Fruit fly (Drosophila melanogaster) whole organism, embryonic: ENCODE measurements around the gene drl.

ENCODE experiments used
- Adf1 ChIP-seq: fragments of 200-800 bp; sonication (Bioruptor generic); IDR thresholded peaks from 2 replicates; pipeline ENCODE4 v1.3.6; 2022; ENCODE audit warnings: missing biosample characterization, missing genetic modification characterization
- CG12299 ChIP-seq: fragments of 200-800 bp; sonication (Bioruptor generic); optimal IDR thresholded peaks from 2 replicates; lab custom pipeline; 2018; ENCODE audit warnings: missing biosample characterization, mild to moderate bottlenecking, missing genetic modification characterization
- CG13624 ChIP-seq: fragments of 200-800 bp; sonication (Bioruptor generic); optimal IDR thresholded peaks from 2 replicates; lab custom pipeline; 2016; ENCODE audit warnings: missing biosample characterization, missing genetic modification characterization
- CG13775 ChIP-seq: fragments of 200-800 bp; sonication (Bioruptor generic); optimal IDR thresholded peaks from 3 replicates; lab custom pipeline; 2017; ENCODE audit warnings: missing biosample characterization, mild to moderate bottlenecking, missing genetic modification characterization
- CG13894 ChIP-seq: fragments of 200-800 bp; sonication (Bioruptor generic); optimal IDR thresholded peaks from 3 replicates; lab custom pipeline; 2018; ENCODE audit warnings: missing biosample characterization, mild to moderate bottlenecking, missing genetic modification characterization, moderate library complexity
- CG14441 ChIP-seq: fragments of 200-800 bp; sonication (Bioruptor generic); IDR thresholded peaks from 2 replicates; pipeline ENCODE4 v1.3.6; 2022; ENCODE audit warnings: missing biosample characterization, missing genetic modification characterization
- CG15269 ChIP-seq: fragments of 200-800 bp; sonication (Bioruptor generic); optimal IDR thresholded peaks from 2 replicates; lab custom pipeline; 2018; ENCODE audit warnings: missing biosample characterization, mild to moderate bottlenecking, missing genetic modification characterization, moderate library complexity
- CG17328 ChIP-seq: fragments of 200-800 bp; sonication (Bioruptor generic); IDR thresholded peaks from 2 replicates; pipeline ENCODE4 v1.3.6; 2022; ENCODE audit warnings: missing biosample characterization, missing genetic modification characterization
- CG17568 ChIP-seq: fragments of 200-800 bp; sonication (Bioruptor generic); optimal IDR thresholded peaks from 2 replicates; lab custom pipeline; 2018; ENCODE audit warnings: missing biosample characterization, mild to moderate bottlenecking, missing genetic modification characterization, moderate library complexity
- CG17802 ChIP-seq: fragments of 200-800 bp; sonication (Bioruptor generic); optimal IDR thresholded peaks from 2 replicates; lab custom pipeline; 2018; ENCODE audit warnings: missing biosample characterization, mild to moderate bottlenecking, missing genetic modification characterization, moderate library complexity
- CG1832 ChIP-seq: fragments of 200-800 bp; sonication (Bioruptor generic); optimal IDR thresholded peaks from 2 replicates; lab custom pipeline; 2017; ENCODE audit warnings: missing biosample characterization, mild to moderate bottlenecking, missing genetic modification characterization, inconsistent platforms
- CG31365 ChIP-seq: fragments of 200-800 bp; sonication (Bioruptor generic); optimal IDR thresholded peaks from 2 replicates; lab custom pipeline; 2018; ENCODE audit warnings: missing biosample characterization, mild to moderate bottlenecking, missing genetic modification characterization
- CG33213 ChIP-seq: fragments of 200-800 bp; sonication (Bioruptor generic); optimal IDR thresholded peaks from 3 replicates; lab custom pipeline; 2016; ENCODE audit warnings: missing biosample characterization, missing genetic modification characterization
- CG34422 ChIP-seq: fragments of 200-800 bp; sonication (Bioruptor generic); IDR thresholded peaks from 3 replicates; pipeline ENCODE4 v1.3.6; 2022; ENCODE audit warnings: missing biosample characterization, missing genetic modification characterization
- CG6791 ChIP-seq: fragments of 200-800 bp; sonication (Bioruptor generic); IDR thresholded peaks from 3 replicates; pipeline ENCODE4 v1.3.6; 2022; ENCODE audit warnings: missing biosample characterization, missing genetic modification characterization; ENCODE audit not compliant: partially characterized antibody
- CG7556 ChIP-seq: fragments of 200-800 bp; sonication (Bioruptor generic); optimal IDR thresholded peaks from 2 replicates; lab custom pipeline; 2017; ENCODE audit warnings: missing biosample characterization, mild to moderate bottlenecking, missing genetic modification characterization
- CG8944 ChIP-seq: fragments of 200-800 bp; sonication (Bioruptor generic); optimal IDR thresholded peaks from 3 replicates; lab custom pipeline; 2016; ENCODE audit warnings: missing biosample characterization, missing genetic modification characterization
- CG9609 ChIP-seq: fragments of 200-800 bp; sonication (Bioruptor generic); optimal IDR thresholded peaks from 3 replicates; lab custom pipeline; 2016; ENCODE audit warnings: missing biosample characterization, missing genetic modification characterization
- CG9727 ChIP-seq: fragments of 200-800 bp; sonication (Bioruptor generic); optimal IDR thresholded peaks from 3 replicates; lab custom pipeline; 2017; ENCODE audit warnings: missing biosample characterization, mild to moderate bottlenecking, missing genetic modification characterization
- CG9932 ChIP-seq: fragments of 200-800 bp; sonication (Bioruptor generic); IDR thresholded peaks from 2 replicates; pipeline ENCODE4 v1.3.6; 2022; ENCODE audit warnings: missing biosample characterization, missing genetic modification characterization
- CkIIα-i1 ChIP-seq: fragments of 200-800 bp; sonication (Bioruptor generic); IDR thresholded peaks from 2 replicates; pipeline ENCODE4 v1.3.6; 2022; ENCODE audit warnings: missing biosample characterization, missing genetic modification characterization
- D19B ChIP-seq: fragments of 200-800 bp; sonication (Bioruptor generic); optimal IDR thresholded peaks from 2 replicates; lab custom pipeline; 2017; ENCODE audit warnings: missing biosample characterization, mild to moderate bottlenecking, missing genetic modification characterization
- Doc2 ChIP-seq: fragments of 200-800 bp; sonication (Bioruptor generic); IDR thresholded peaks from 2 replicates; pipeline ENCODE4 v1.3.6; 2022; ENCODE audit warnings: missing biosample characterization, missing genetic modification characterization
- Gug ChIP-seq: fragments of 200-800 bp; sonication (Bioruptor generic); IDR thresholded peaks from 4 replicates; pipeline ENCODE4 v1.3.6; 2022; ENCODE audit warnings: missing biosample characterization, missing genetic modification characterization
- Hr51 ChIP-seq, 2 experiments: fragments of 200-800 bp; sonication (Bioruptor generic); optimal IDR thresholded peaks; 2 replicates in 1 of 2; 3 replicates in 1 of 2; lab custom pipeline; 2016 to 2018; ENCODE audit warnings: missing biosample characterization in 2 of 2, missing genetic modification characterization in 2 of 2, mild to moderate bottlenecking in 1 of 2, moderate library complexity in 1 of 2
- Meics ChIP-seq: fragments of 200-800 bp; sonication (Bioruptor generic); optimal IDR thresholded peaks from 2 replicates; lab custom pipeline; 2017; ENCODE audit warnings: missing biosample characterization, mild to moderate bottlenecking, missing genetic modification characterization
- Ptx1 ChIP-seq: fragments of 200-800 bp; sonication (Bioruptor generic); IDR thresholded peaks from 2 replicates; pipeline ENCODE4 v1.3.6; 2022; ENCODE audit warnings: missing biosample characterization, missing genetic modification characterization
- Sox102F ChIP-seq: fragments of 200-800 bp; sonication (Bioruptor generic); optimal IDR thresholded peaks from 2 replicates; lab custom pipeline; 2018; ENCODE audit warnings: missing biosample characterization, mild to moderate bottlenecking, missing genetic modification characterization, moderate library complexity
- al ChIP-seq: fragments of 200-800 bp; sonication (Bioruptor generic); IDR thresholded peaks from 2 replicates; pipeline ENCODE4 v1.3.6; 2022; ENCODE audit warnings: missing biosample characterization, missing genetic modification characterization
- br ChIP-seq: fragments of >200 bp; optimal IDR thresholded peaks from 2 replicates; lab custom pipeline; 2017
- chinmo ChIP-seq: fragments of 200-800 bp; sonication (Bioruptor generic); IDR thresholded peaks from 4 replicates; pipeline ENCODE4 v1.3.6; 2022; ENCODE audit warnings: missing biosample characterization, missing genetic modification characterization; ENCODE audit not compliant: partially characterized antibody
- ci ChIP-seq: fragments of 200-800 bp; sonication (Bioruptor generic); IDR thresholded peaks from 3 replicates; pipeline ENCODE4 v1.3.6; 2022; ENCODE audit warnings: missing biosample characterization, missing genetic modification characterization
- crol ChIP-seq: fragments of 200-800 bp; sonication (Bioruptor generic); IDR thresholded peaks from 2 replicates; pipeline ENCODE4 v1.3.6; 2022; ENCODE audit warnings: missing biosample characterization, missing genetic modification characterization
- danr ChIP-seq: fragments of 200-800 bp; sonication (Bioruptor generic); IDR thresholded peaks from 2 replicates; pipeline ENCODE4 v1.3.6; 2022; ENCODE audit warnings: missing biosample characterization, missing genetic modification characterization
- eyg ChIP-seq: fragments of 200-800 bp; sonication (Bioruptor generic); optimal IDR thresholded peaks from 3 replicates; lab custom pipeline; 2016; ENCODE audit warnings: missing biosample characterization, missing genetic modification characterization
- fd64A ChIP-seq: fragments of 200-800 bp; sonication (Bioruptor generic); optimal IDR thresholded peaks from 3 replicates; lab custom pipeline; 2018; ENCODE audit warnings: missing biosample characterization, mild to moderate bottlenecking, missing genetic modification characterization
- gcm2 ChIP-seq: fragments of 200-800 bp; sonication (Bioruptor generic); optimal IDR thresholded peaks from 2 replicates; lab custom pipeline; 2016; ENCODE audit warnings: missing biosample characterization, missing genetic modification characterization
- gsb ChIP-seq: fragments of 200-800 bp; sonication (Bioruptor generic); IDR thresholded peaks from 2 replicates; pipeline ENCODE4 v1.3.6; 2022; ENCODE audit warnings: missing biosample characterization, missing genetic modification characterization
- ind ChIP-seq: fragments of 200-800 bp; sonication (Bioruptor generic); optimal IDR thresholded peaks from 3 replicates; lab custom pipeline; 2016; ENCODE audit warnings: missing biosample characterization, missing genetic modification characterization
- jigr1 ChIP-seq: fragments of 200-800 bp; sonication (Bioruptor generic); IDR thresholded peaks from 3 replicates; pipeline ENCODE4 v1.3.6; 2022; ENCODE audit warnings: missing biosample characterization, missing genetic modification characterization
- nau ChIP-seq: fragments of 200-800 bp; sonication (Bioruptor generic); optimal IDR thresholded peaks from 3 replicates; lab custom pipeline; 2017; ENCODE audit warnings: missing biosample characterization, mild to moderate bottlenecking, missing genetic modification characterization, missing genetic modification reagents
- nom ChIP-seq: fragments of 200-800 bp; sonication (Bioruptor generic); optimal IDR thresholded peaks from 2 replicates; lab custom pipeline; 2017; ENCODE audit warnings: missing biosample characterization, missing genetic modification characterization, mild to moderate bottlenecking, moderate library complexity, missing genetic modification reagents
- pan ChIP-seq, 4 experiments: fragments of >200 bp in 3 of 4; fragments of 200-800 bp in 1 of 4; sonication (Bioruptor generic) in 1 of 4; optimal IDR thresholded peaks in 3 of 4; IDR thresholded peaks in 1 of 4; 2 replicates each; pipeline versions ENCODE4 v1.3.6 to Lab custom; 2017 to 2022; ENCODE audit warnings: missing biosample characterization in 2 of 4, missing genetic modification characterization in 2 of 4, mixed read lengths in 1 of 4
- pnt ChIP-seq: fragments of 200-800 bp; sonication (Bioruptor generic); optimal IDR thresholded peaks from 3 replicates; lab custom pipeline; 2016; ENCODE audit warnings: missing biosample characterization, missing genetic modification characterization
- prd ChIP-seq, 3 experiments: fragments of >200 bp in 2 of 3; fragments of 200-800 bp in 1 of 3; sonication (Bioruptor generic) in 1 of 3; optimal IDR thresholded peaks in 2 of 3; IDR thresholded peaks in 1 of 3; 2 replicates in 2 of 3; 3 replicates in 1 of 3; pipeline versions ENCODE4 v1.3.6 to Lab custom; 2017 to 2022; ENCODE audit warnings: missing biosample characterization in 1 of 3, missing genetic modification characterization in 1 of 3
- sens ChIP-seq: fragments of 200-800 bp; sonication (Bioruptor generic); peaks from one replicate; lab custom pipeline; 2016; ENCODE audit warnings: missing biosample characterization, missing genetic modification characterization
- tna ChIP-seq: fragments of 200-800 bp; sonication (Bioruptor generic); IDR thresholded peaks from 2 replicates; pipeline ENCODE4 v1.3.6; 2022; ENCODE audit warnings: missing biosample characterization, missing genetic modification characterization; ENCODE audit not compliant: partially characterized antibody
- zf30C ChIP-seq: fragments of 200-800 bp; sonication (Bioruptor generic); optimal IDR thresholded peaks from 3 replicates; lab custom pipeline; 2018; ENCODE audit warnings: missing biosample characterization, mild to moderate bottlenecking, missing genetic modification characterization

Gene drl

DNA sequence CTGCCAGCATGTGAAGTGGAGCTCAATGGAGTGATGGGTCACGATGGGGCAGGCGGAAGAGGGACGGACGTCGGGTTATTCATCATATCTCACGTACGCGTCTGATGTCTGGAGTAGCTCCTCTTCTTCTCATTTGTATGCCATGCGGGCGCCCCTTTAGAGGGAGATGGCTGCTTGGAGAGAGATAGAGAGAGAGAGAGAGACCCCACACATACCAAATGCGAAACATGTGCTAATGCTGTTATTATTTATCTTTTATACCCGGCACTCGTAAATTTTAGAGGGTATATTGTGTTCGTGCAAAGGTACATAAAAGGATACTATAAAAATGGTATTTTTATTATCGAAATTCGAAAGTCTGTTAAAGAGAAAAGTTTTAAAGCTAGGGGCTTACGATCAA, 44.1 kb upstream of the drl start (continued):
- TF ChIP-seq ind (no peak), ci (GFP tag; lab: Robert Waterston, UW) (0 out of 3 replicates have a peak, but pooled peaks have one; percentile 23), al (no peak), CG13894 (tag; lab: Kevin White, UChicago) (peak; percentile 18), CG1832 (peak; percentile 68), nom (GFP tag; lab: Kevin White, UChicago) (peak; percentile 13), tna (GFP tag; lab: Robert Waterston, UW) (no peak), CG17568 (GFP tag; lab: Kevin White, UChicago) (no peak), prd (optimal IDR thresholded peaks at IDR 0.05; lab: Kevin White, UChicago) (no peak), prd (GFP tag; IDR thresholded peaks at IDR 0.05; lab: Robert Waterston, UW) (0 out of 3 replicates have a peak, but pooled peaks have one; percentile 12), CG6791 (GFP tag; lab: Robert Waterston, UW) (no peak), CG9727 (GFP tag; lab: Kevin White, UChicago) (no peak), gsb (no peak), CG13624 (no peak), Meics (no peak), pnt (GFP tag; lab: Kevin White, UChicago) (no peak), eyg (no peak), D19B (GFP tag; lab: Kevin White, UChicago) (peak; percentile 79), sens (GFP tag; lab: Kevin White, UChicago) (peak; percentile 38), crol (GFP tag; lab: Robert Waterston, UW) (peak; percentile 50; the same call in 1 of the 2 replicates), nau (GFP tag; lab: Kevin White, UChicago) (no peak)

DNA sequence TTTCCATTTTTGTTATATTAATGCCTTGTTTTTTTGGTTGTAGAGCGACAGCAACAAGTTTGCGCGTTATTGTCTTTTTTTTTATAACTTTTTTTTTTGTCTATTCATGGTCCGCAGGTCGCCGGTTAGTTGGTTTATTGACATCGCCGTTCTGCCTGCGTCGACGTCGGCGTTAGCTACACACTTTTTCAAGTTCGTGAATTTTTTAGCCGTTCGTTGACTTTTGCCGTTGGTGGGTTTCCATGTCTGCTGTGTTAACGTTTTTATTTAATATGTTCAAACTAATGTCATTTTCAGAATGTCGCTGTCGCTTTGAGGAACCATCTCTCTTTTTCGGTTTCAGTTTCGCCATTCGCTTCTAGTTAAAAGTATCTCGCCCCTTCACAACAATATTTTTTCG, 43.5 kb upstream of the drl start:
- TF ChIP-seq chinmo (GFP tag; lab: Robert Waterston, UW) = 0 out of 4 replicates have a peak, but pooled peaks have one; percentile 60
- no peak for TF ChIP-seq CG14441 (GFP tag; lab: Robert Waterston, UW)
- no peak for TF ChIP-seq CG9932 (GFP tag; lab: Robert Waterston, UW)
- TF ChIP-seq pnt (GFP tag; lab: Kevin White, UChicago) = no peak
- TF ChIP-seq Adf1 (GFP tag; lab: Robert Waterston, UW) = peak; percentile 78
- TF ChIP-seq, all 482 proteins: peak for 2

DNA sequence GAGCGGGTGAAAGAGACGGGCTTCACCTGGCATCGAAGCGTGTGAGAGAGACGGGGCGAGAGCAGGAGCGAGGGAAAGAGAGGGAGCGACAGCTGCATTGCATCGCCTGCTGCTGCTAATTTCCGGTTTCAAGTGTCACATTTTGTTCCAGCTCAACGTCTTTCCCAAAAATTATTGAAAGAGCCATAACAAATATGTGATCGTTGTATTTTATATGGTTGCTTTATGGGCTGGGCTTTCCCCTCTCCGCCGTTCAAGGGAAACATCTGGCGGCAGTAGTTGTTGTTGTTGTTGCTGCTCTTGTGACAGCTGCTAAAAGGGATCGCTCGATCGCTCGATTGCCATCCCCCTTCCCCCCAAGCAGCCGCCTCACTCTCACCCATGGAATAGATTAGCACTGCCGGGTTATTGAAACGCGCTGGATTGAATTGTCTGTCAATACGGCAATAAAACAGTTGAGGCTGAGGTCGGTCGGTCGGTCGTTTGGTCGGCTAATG, 35.2 kb upstream of the drl start:
- no peak for TF ChIP-seq CG31365
- no peak for TF ChIP-seq fd64A (GFP tag; lab: Kevin White, UChicago)
- TF ChIP-seq CG17568 (GFP tag; lab: Kevin White, UChicago) = no peak
- no peak for TF ChIP-seq jigr1 (GFP tag; lab: Robert Waterston, UW)
- TF ChIP-seq CG17802 = no peak
- TF ChIP-seq gcm2 (GFP tag; lab: Kevin White, UChicago) = no peak
- TF ChIP-seq CG9609 = no peak
- no peak for TF ChIP-seq danr (GFP tag; lab: Robert Waterston, UW)
- TF ChIP-seq Hr51 (GFP tag; optimal IDR thresholded peaks at IDR 0.05; lab: Kevin White, UChicago) = no peak
- TF ChIP-seq CG34422 (GFP tag; lab: Robert Waterston, UW) = no peak
- TF ChIP-seq pan (optimal IDR thresholded peaks at IDR 0.05; lab: Kevin White, UChicago) = no peak
- no peak for TF ChIP-seq pan (GFP tag; optimal IDR thresholded peaks at IDR 0.05 in 1 of 2, IDR thresholded peaks at IDR 0.05 in 1 of 2)
- TF ChIP-seq Ptx1 = no peak
- no peak for TF ChIP-seq br (lab: Kevin White, UChicago)
- no peak for TF ChIP-seq Gug (GFP tag; lab: Robert Waterston, UW)
- no peak for TF ChIP-seq CG8944
- 0 out of 2 replicates have a peak, but pooled peaks have one; percentile 23 for TF ChIP-seq CG17328 (GFP tag; lab: Robert Waterston, UW)
- TF ChIP-seq CG7556 (GFP tag; lab: Kevin White, UChicago) = no peak
- TF ChIP-seq CG33213 (GFP tag; lab: Kevin White, UChicago) = no peak
- no peak for TF ChIP-seq zf30C (GFP tag; lab: Kevin White, UChicago)
- no peak for TF ChIP-seq CG12299 (tag; lab: Kevin White, UChicago)
- no peak for TF ChIP-seq Sox102F (GFP tag; lab: Kevin White, UChicago)
- no peak for TF ChIP-seq CkIIα-i1 (GFP tag; lab: Robert Waterston, UW)
- TF ChIP-seq CG15269 (tag; lab: Kevin White, UChicago) = no peak
- no peak for TF ChIP-seq Doc2 (GFP tag; lab: Robert Waterston, UW)
- TF ChIP-seq CG13775 = no peak
